Fruit fly (Drosophila melanogaster) whole organism, adult: ENCODE measurements around the gene CG12123.

ENCODE experiments used
- CG11617 ChIP-seq: fragments of 200-800 bp; sonication (Bioruptor generic); optimal IDR thresholded peaks from 2 replicates; lab custom pipeline; 2017; ENCODE audit warnings: mild to moderate bottlenecking, missing biosample characterization, missing genetic modification reagents, missing genetic modification characterization
- CG14711 ChIP-seq: fragments of 200-800 bp; sonication (Bioruptor generic); optimal IDR thresholded peaks from 2 replicates; lab custom pipeline; 2018; ENCODE audit warnings: missing biosample characterization, mild to moderate bottlenecking, missing genetic modification characterization, moderate library complexity
- CG1620 ChIP-seq: fragments of 200-800 bp; sonication (Bioruptor generic); optimal IDR thresholded peaks from 2 replicates; lab custom pipeline; 2016; ENCODE audit warnings: missing biosample characterization, missing genetic modification characterization
- CG33017 ChIP-seq: fragments of 200-800 bp; sonication (Bioruptor generic); optimal IDR thresholded peaks from 2 replicates; lab custom pipeline; 2018; ENCODE audit warnings: missing biosample characterization, mild to moderate bottlenecking, missing genetic modification characterization, moderate library complexity
- CG5204 ChIP-seq: fragments of 200-800 bp; sonication (Bioruptor generic); optimal IDR thresholded peaks from 2 replicates; lab custom pipeline; 2016; ENCODE audit warnings: missing biosample characterization, missing genetic modification characterization
- Hr96 ChIP-seq: fragments of 200-800 bp; sonication (Bioruptor generic); optimal IDR thresholded peaks from 2 replicates; lab custom pipeline; 2016; ENCODE audit warnings: missing biosample characterization, missing genetic modification characterization
- Mnt ChIP-seq: fragments of 200-800 bp; sonication (Bioruptor generic); optimal IDR thresholded peaks from 2 replicates; lab custom pipeline; 2016; ENCODE audit warnings: missing biosample characterization, mild to moderate bottlenecking, missing genetic modification characterization
- bab1 ChIP-seq: fragments of 200-800 bp; sonication (Bioruptor generic); optimal IDR thresholded peaks from 3 replicates; lab custom pipeline; 2019; ENCODE audit warnings: missing biosample characterization, mild to moderate bottlenecking, missing genetic modification characterization, moderate library complexity
- cic ChIP-seq: fragments of 200-800 bp; sonication (Bioruptor generic); optimal IDR thresholded peaks from 2 replicates; lab custom pipeline; 2017; ENCODE audit warnings: missing biosample characterization, mild to moderate bottlenecking, missing genetic modification characterization, moderate library complexity
- cnc ChIP-seq, 2 experiments: fragments of >200 bp; optimal IDR thresholded peaks; 2 replicates each; lab custom pipeline; 2017
- kay ChIP-seq: fragments of 200-800 bp; sonication (Bioruptor generic); peaks from one replicate; lab custom pipeline; 2016; ENCODE audit warnings: missing biosample characterization, missing genetic modification characterization, borderline replicate concordance
- ovo ChIP-seq: fragments of 200-800 bp; sonication (Bioruptor generic); optimal IDR thresholded peaks from 2 replicates; lab custom pipeline; 2016; ENCODE audit warnings: missing biosample characterization, missing genetic modification characterization
- tj ChIP-seq: fragments of 200-800 bp; sonication (Bioruptor generic); optimal IDR thresholded peaks from 3 replicates; lab custom pipeline; 2017; ENCODE audit warnings: missing biosample characterization, mild to moderate bottlenecking, missing genetic modification characterization, moderate library complexity
- toe ChIP-seq: fragments of 200-800 bp; sonication (Bioruptor generic); optimal IDR thresholded peaks from 2 replicates; lab custom pipeline; 2016; ENCODE audit warnings: missing biosample characterization, missing genetic modification characterization

DNA sequence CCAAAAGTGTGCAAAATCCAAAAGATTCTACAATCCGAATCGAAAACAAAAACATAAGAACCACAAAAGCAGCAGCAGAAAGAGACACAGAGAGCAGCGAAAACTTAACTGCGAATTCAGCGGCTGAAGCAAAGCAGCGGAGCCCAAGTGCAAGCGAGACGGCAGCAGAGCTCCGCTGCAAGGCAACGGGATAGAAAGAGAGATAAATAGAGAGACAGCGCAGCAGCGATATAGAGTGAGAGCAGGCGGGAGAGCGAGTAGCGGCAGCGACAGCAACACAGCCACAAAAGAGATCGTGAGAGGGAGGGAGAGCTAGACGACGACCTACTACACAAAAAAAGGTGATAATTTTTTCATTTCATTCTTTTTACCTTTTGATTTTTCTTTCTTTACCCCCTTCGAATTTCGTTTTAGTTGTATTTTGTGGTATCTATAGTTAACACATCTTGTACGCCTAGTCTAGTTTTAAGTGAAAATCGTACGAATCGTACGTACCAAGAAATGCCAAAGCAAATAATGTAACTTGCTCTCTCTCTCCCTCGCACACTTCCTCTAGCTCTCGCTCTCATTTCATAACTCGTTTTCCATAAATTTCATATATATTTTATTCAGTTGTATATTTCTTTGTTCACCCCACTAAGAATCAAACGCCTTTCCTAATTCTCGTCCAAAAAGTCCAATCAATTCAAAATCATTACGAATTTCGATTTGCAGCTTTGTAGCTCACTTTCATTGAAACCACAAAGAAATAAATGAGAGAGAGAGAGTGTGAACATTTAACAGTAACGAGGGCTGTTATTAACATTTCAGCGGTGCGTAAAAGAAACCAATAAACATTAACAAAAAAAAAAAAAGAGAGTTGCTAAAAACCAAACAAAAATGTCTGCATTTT is 31.6 kb downstream of the CG12123 start:
- TF ChIP-seq CG1620 (GFP tag; lab: Kevin White, UChicago) (no peak), Hr96 (peak; percentile 29), CG5204 (GFP tag; lab: Kevin White, UChicago) (no peak), toe (GFP tag; lab: Kevin White, UChicago) (no peak), cnc (optimal IDR thresholded peaks at IDR 0.05; lab: Kevin White, UChicago) (no peak), bab1 (GFP tag; lab: Kevin White, UChicago) (peak; percentile 65), CG11617 (GFP tag; lab: Kevin White, UChicago) (no peak), CG33017 (tag; lab: Kevin White, UChicago) (no peak), cic (GFP tag; lab: Kevin White, UChicago) (no peak), kay (GFP tag; lab: Kevin White, UChicago) (peak; percentile 97), CG14711 (tag; lab: Kevin White, UChicago) (no peak), tj (GFP tag; lab: Kevin White, UChicago) (no peak), Mnt (no peak), ovo (GFP tag; lab: Kevin White, UChicago) (no peak)
